Worm (Caenorhabditis elegans) whole organism, L4 larva: Measurements from ENCODE around the gene F41G3.19.
A peak's percentile ranks its signal among the peaks of the same experiment; 100 is the strongest.

Experiments
- F10B5.3 ChIP-seq: sonication (generic microtip); optimal IDR thresholded peaks from 2 replicates; lab custom pipeline; 2016; ENCODE audit warnings: mild to moderate bottlenecking, missing genetic modification characterization, missing compliant biosample characterization
- F44E2.7 ChIP-seq: fragments of 200-800 bp; sonication (Bioruptor generic); IDR thresholded peaks from 2 replicates; pipeline ENCODE4 v2.1.2; 2022; ENCODE audit warnings: missing genetic modification characterization, missing compliant biosample characterization
- T20F7.1 ChIP-seq: fragments of 200-800 bp; sonication (Bioruptor generic); optimal IDR thresholded peaks from 2 replicates; lab custom pipeline; 2018; ENCODE audit warnings: mild to moderate bottlenecking, missing genetic modification characterization, missing compliant biosample characterization
- Y5F2A.4 ChIP-seq: fragments of 200-800 bp; sonication (Bioruptor generic); optimal IDR thresholded peaks from 2 replicates; lab custom pipeline; 2018; ENCODE audit warnings: mild to moderate bottlenecking, missing genetic modification characterization, missing compliant biosample characterization
- ZK337.2 ChIP-seq: fragments of 200-800 bp; sonication (Bioruptor generic); IDR thresholded peaks from 2 replicates; pipeline ENCODE4 v1.3.6; 2022; ENCODE audit warnings: missing genetic modification reagents, missing genetic modification characterization, missing compliant biosample characterization
- ZK546.5 ChIP-seq, 2 experiments: sonication (generic microtip); optimal IDR thresholded peaks; 2 replicates each; lab custom pipeline; 2017; ENCODE audit warnings: missing biosample characterization in 2 of 2, missing genetic modification characterization in 2 of 2
- arid-1 ChIP-seq: fragments of 200-800 bp; sonication (Bioruptor generic); conservative IDR thresholded peaks from 2 replicates; pipeline ENCODE4 v1.3.6; 2022; ENCODE audit warnings: missing genetic modification reagents, missing genetic modification characterization, missing compliant biosample characterization
- ceh-20 ChIP-seq: fragments of 200-800 bp; sonication (Bioruptor generic); IDR thresholded peaks from 2 replicates; pipeline ENCODE4 v1.3.6; 2022; ENCODE audit warnings: missing genetic modification reagents, missing genetic modification characterization, missing compliant biosample characterization
- daf-19 ChIP-seq: fragments of 200-800 bp; sonication (Bioruptor generic); conservative IDR thresholded peaks from 2 replicates; pipeline ENCODE4 v1.3.6; 2022; ENCODE audit warnings: missing genetic modification characterization, missing compliant biosample characterization
- daf-8 ChIP-seq: fragments of 200-800 bp; sonication (Bioruptor generic); IDR thresholded peaks from 2 replicates; pipeline ENCODE4 v1.3.6; 2022; ENCODE audit warnings: missing genetic modification characterization, missing compliant biosample characterization
- dmd-9 ChIP-seq: fragments of 200-800 bp; sonication (Bioruptor generic); IDR thresholded peaks from 2 replicates; pipeline ENCODE4 v1.3.6; 2022; ENCODE audit warnings: missing genetic modification reagents, missing genetic modification characterization, missing compliant biosample characterization
- dpl-1 ChIP-seq: fragments of 150-350 bp; optimal IDR thresholded peaks from 2 replicates; lab custom pipeline; 2014; ENCODE audit warnings: missing biosample characterization, missing genetic modification reagents, missing genetic modification characterization
- dve-1 ChIP-seq: sonication (generic microtip); optimal IDR thresholded peaks from 2 replicates; lab custom pipeline; 2017; ENCODE audit warnings: antibody characterized with exemption, mild to moderate bottlenecking, missing genetic modification characterization, missing compliant biosample characterization; ENCODE audit not compliant: insufficient read depth
- fos-1 ChIP-seq: fragments of 150-350 bp; optimal IDR thresholded peaks from 2 replicates; lab custom pipeline; 2014; ENCODE audit warnings: missing biosample characterization, missing genetic modification characterization
- gei-8 ChIP-seq: fragments of 200-800 bp; sonication (Bioruptor generic); optimal IDR thresholded peaks from 2 replicates; lab custom pipeline; 2018; ENCODE audit warnings: mild to moderate bottlenecking, missing genetic modification characterization, missing compliant biosample characterization
- hif-1 ChIP-seq, 2 experiments: sonication (generic microtip); optimal IDR thresholded peaks; 2 replicates each; lab custom pipeline; 2016 to 2017; ENCODE audit warnings: missing compliant biosample characterization in 2 of 2, missing genetic modification characterization in 2 of 2, missing genetic modification reagents in 2 of 2, missing genotype in 2 of 2, mild to moderate bottlenecking in 1 of 2
- hlh-11 ChIP-seq: fragments of 200-800 bp; sonication (Bioruptor generic); optimal IDR thresholded peaks from 2 replicates; lab custom pipeline; 2018; ENCODE audit warnings: mild to moderate bottlenecking, missing genetic modification characterization, missing compliant biosample characterization
- hlh-30 ChIP-seq: sonication (generic microtip); optimal IDR thresholded peaks from 2 replicates; lab custom pipeline; 2017; ENCODE audit warnings: antibody characterized with exemption, mild to moderate bottlenecking, missing genetic modification characterization, missing compliant biosample characterization; ENCODE audit not compliant: insufficient read depth
- hmg-1.1 ChIP-seq: fragments of 200-800 bp; sonication (Bioruptor generic); IDR thresholded peaks from 2 replicates; pipeline ENCODE4 v1.3.6; 2022; ENCODE audit warnings: missing genetic modification reagents, missing genetic modification characterization, missing compliant biosample characterization
- jun-1 ChIP-seq: fragments of 150-350 bp; optimal IDR thresholded peaks from 2 replicates; lab custom pipeline; 2014; ENCODE audit warnings: missing biosample characterization, missing genetic modification reagents, missing genetic modification characterization
- lin-13 ChIP-seq: fragments of 150-350 bp; optimal IDR thresholded peaks from 2 replicates; lab custom pipeline; 2014; ENCODE audit warnings: missing biosample characterization, missing genetic modification reagents, missing genetic modification characterization
- lin-15B ChIP-seq: fragments of 150-350 bp; sonication (generic microtip); optimal IDR thresholded peaks from 3 replicates; lab custom pipeline; 2014; ENCODE audit warnings: missing biosample characterization, missing genetic modification characterization
- lin-29 ChIP-seq: fragments of 200-800 bp; sonication (Bioruptor generic); IDR thresholded peaks from 2 replicates; pipeline ENCODE4 v1.3.6; 2022; ENCODE audit warnings: missing genetic modification reagents, missing genetic modification characterization, missing compliant biosample characterization
- lin-38 ChIP-seq: fragments of 200-800 bp; sonication (Bioruptor generic); IDR thresholded peaks from 2 replicates; pipeline ENCODE4 v1.3.6; 2022; ENCODE audit warnings: missing genetic modification reagents, missing genetic modification characterization, missing compliant biosample characterization
- lsy-2 ChIP-seq, 2 experiments: fragments of 150-350 bp in 1 of 2; sonication (generic microtip) in 1 of 2; optimal IDR thresholded peaks; 2 replicates each; lab custom pipeline; 2014 to 2017; ENCODE audit warnings: missing biosample characterization in 2 of 2, missing genetic modification characterization in 2 of 2
- mdl-1 ChIP-seq, 2 experiments: fragments of 150-350 bp in 1 of 2; sonication (generic microtip) in 1 of 2; optimal IDR thresholded peaks; 2 replicates each; lab custom pipeline; 2014 to 2017; ENCODE audit warnings: missing biosample characterization in 2 of 2, missing genetic modification characterization in 2 of 2
- mes-2 ChIP-seq: sonication (generic microtip); optimal IDR thresholded peaks from 2 replicates; lab custom pipeline; 2016; ENCODE audit warnings: missing genotype, mild to moderate bottlenecking, missing genetic modification characterization, missing compliant biosample characterization; ENCODE audit not compliant: poor library complexity, severe bottlenecking
- mxl-3 ChIP-seq: fragments of 200-800 bp; sonication (Bioruptor generic); optimal IDR thresholded peaks from 2 replicates; lab custom pipeline; 2018; ENCODE audit warnings: mild to moderate bottlenecking, missing genetic modification characterization, missing compliant biosample characterization
- nhr-28 ChIP-seq: fragments of 150-350 bp; optimal IDR thresholded peaks from 2 replicates; lab custom pipeline; 2014; ENCODE audit warnings: missing biosample characterization, missing genetic modification characterization
- nhr-41 ChIP-seq: fragments of 200-800 bp; sonication (Bioruptor generic); IDR thresholded peaks from 2 replicates; pipeline ENCODE4 v1.3.6; 2022; ENCODE audit warnings: missing genetic modification reagents, missing genetic modification characterization, missing compliant biosample characterization
- nhr-77 ChIP-seq: fragments of 150-350 bp; optimal IDR thresholded peaks from 2 replicates; lab custom pipeline; 2014; ENCODE audit warnings: missing biosample characterization, missing genetic modification characterization
- rbr-2 ChIP-seq: sonication (generic microtip); optimal IDR thresholded peaks from 2 replicates; lab custom pipeline; 2016; ENCODE audit warnings: missing genotype, missing genetic modification characterization, missing compliant biosample characterization
- sdz-12 ChIP-seq: fragments of 200-800 bp; sonication (Bioruptor generic); optimal IDR thresholded peaks from 2 replicates; lab custom pipeline; 2018; ENCODE audit warnings: mild to moderate bottlenecking, missing genetic modification characterization, missing compliant biosample characterization
- skn-1 ChIP-seq: fragments of 150-350 bp; optimal IDR thresholded peaks from 2 replicates; lab custom pipeline; 2014; ENCODE audit warnings: missing biosample characterization, missing genetic modification characterization
- unc-130 ChIP-seq: sonication (generic microtip); optimal IDR thresholded peaks from 2 replicates; lab custom pipeline; 2016; ENCODE audit warnings: missing genetic modification reagents, missing genetic modification characterization, missing compliant biosample characterization
- unc-62 ChIP-seq, 3 experiments: fragments of 150-350 bp in 1 of 3; sonication (generic microtip); optimal IDR thresholded peaks in 2 of 3; peaks in 1 of 3; 1 replicate in 1 of 3; 2 replicates in 2 of 3; lab custom pipeline; 2014 to 2017; ENCODE audit warnings: missing biosample characterization in 3 of 3, missing genetic modification characterization in 3 of 3, missing genetic modification reagents in 3 of 3, missing genotype in 1 of 3
- vab-7 ChIP-seq: fragments of 200-800 bp; sonication (Bioruptor generic); IDR thresholded peaks from 2 replicates; pipeline ENCODE4 v1.3.6; 2022; ENCODE audit warnings: missing genetic modification reagents, missing genetic modification characterization, missing compliant biosample characterization
- zfp-3 ChIP-seq: fragments of 200-800 bp; sonication (Bioruptor generic); conservative IDR thresholded peaks from 2 replicates; pipeline ENCODE4 v1.3.6; 2022; ENCODE audit warnings: missing genetic modification reagents, missing genetic modification characterization, missing compliant biosample characterization

F41G3.19 gene

DNA sequence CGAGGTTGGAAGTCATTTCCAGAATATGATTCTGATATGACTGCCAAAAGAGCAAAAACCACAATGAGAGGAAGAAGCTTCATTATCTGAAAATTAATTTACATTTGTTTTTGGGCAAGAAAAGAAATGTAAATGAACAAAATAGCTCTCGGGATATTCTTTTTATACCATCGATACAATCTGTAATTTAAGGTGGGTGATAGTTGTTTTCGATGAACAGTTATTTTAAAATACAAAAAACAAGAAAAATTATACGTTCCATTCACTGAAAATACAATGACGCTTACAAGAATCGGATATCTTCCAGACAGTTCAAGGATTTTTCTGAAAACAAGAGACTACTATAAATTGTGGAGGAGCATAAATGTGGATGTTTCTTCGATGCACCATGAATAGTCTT is 7.3 kb downstream of the F41G3.19 start, which contains the start of gene ins-15:
Gene ins-15, minus strand, starts transcription at position 101 of the 400 bp plus-strand sequence.
- no peak for TF ChIP-seq hif-1 (tag; optimal IDR thresholded peaks at IDR 0.05; lab: Kevin White, UChicago)

- TF ChIP-seq lin-29 (GFP tag; lab: Robert Waterston, UW) = no peak
- no peak for TF ChIP-seq lin-15B (tag; lab: Kevin White, UChicago)
- TF ChIP-seq gei-8 (GFP tag; lab: Kevin White, UChicago) = no peak
- TF ChIP-seq ZK546.5 (tag; optimal IDR thresholded peaks at IDR 0.05; lab: Kevin White, UChicago) = no peak
- no peak for TF ChIP-seq daf-8 (GFP tag; lab: Robert Waterston, UW)
- TF ChIP-seq Y5F2A.4 = no peak
- TF ChIP-seq hlh-30 (tag; lab: Kevin White, UChicago) = no peak
- TF ChIP-seq mdl-1 (tag; optimal IDR thresholded peaks at IDR 0.05; lab: Kevin White, UChicago) = no peak
- TF ChIP-seq ceh-20 (GFP tag; lab: Robert Waterston, UW) = no peak
- no peak for TF ChIP-seq T20F7.1 (GFP tag; lab: Kevin White, UChicago)
- no peak for TF ChIP-seq fos-1 (tag; lab: Kevin White, UChicago)
- TF ChIP-seq F10B5.3 = no peak
Measured at ce11 chrII:6742614-6743013, 9.3 kb downstream of the F41G3.19 start, which contains the start of gene F41G3.6. Gene F41G3.6, plus strand, starts transcription at chrII:6742914.

- peak; percentile 96 for TF ChIP-seq mes-2 (tag; lab: Kevin White, UChicago)
- no peak for TF ChIP-seq skn-1
- TF ChIP-seq rbr-2 (tag; lab: Kevin White, UChicago) = peak; percentile 65
- no peak for TF ChIP-seq jun-1
- no peak for TF ChIP-seq daf-19
- TF ChIP-seq sdz-12 (GFP tag; lab: Kevin White, UChicago) = no peak
- peak; percentile 77 for TF ChIP-seq T20F7.1 (GFP tag; lab: Kevin White, UChicago)
- TF ChIP-seq dve-1 = no peak
- no peak for TF ChIP-seq arid-1 (GFP tag; lab: Robert Waterston, UW)
- TF ChIP-seq lin-38 (GFP tag; lab: Robert Waterston, UW) = peak; percentile 96
- TF ChIP-seq hlh-11 (tag; lab: Kevin White, UChicago) = peak; percentile 21
- TF ChIP-seq F44E2.7 (GFP tag; lab: Robert Waterston, UW) = no peak
- TF ChIP-seq nhr-77 (tag; lab: Kevin White, UChicago) = peak; percentile 80
- TF ChIP-seq dpl-1 (GFP tag; lab: Kevin White, UChicago) = peak; percentile 55
- TF ChIP-seq hmg-1.1 (GFP tag; lab: Robert Waterston, UW) = peak; percentile 58; the same call in 1 of the 2 replicates
- TF ChIP-seq mxl-3 = peak; percentile 59
- TF ChIP-seq unc-62 (GFP tag; optimal IDR thresholded peaks at IDR 0.05 in 1 of 2; lab: Kevin White, UChicago) = peak in 1 of 2 experiments; percentile 32
- TF ChIP-seq unc-62 (tag; optimal IDR thresholded peaks at IDR 0.05; lab: Kevin White, UChicago) = no peak
- TF ChIP-seq zfp-3 (GFP tag; lab: Robert Waterston, UW) = no peak
- TF ChIP-seq lsy-2 (tag; optimal IDR thresholded peaks at IDR 0.05; lab: Kevin White, UChicago) = peak in 1 of 2 experiments; percentile 85
- peak; percentile 33 for TF ChIP-seq lin-13 (GFP tag; lab: Kevin White, UChicago)
- TF ChIP-seq daf-8 (GFP tag; lab: Robert Waterston, UW) = no peak
- peak; percentile 95 for TF ChIP-seq unc-130 (GFP tag; lab: Kevin White, UChicago)
- TF ChIP-seq dmd-9 (GFP tag; lab: Robert Waterston, UW) = peak; percentile 51; the same call in 1 of the 2 replicates
- peak; percentile 66 for TF ChIP-seq nhr-28
- peak; percentile 65; the same call in 1 of the 2 replicates for TF ChIP-seq ZK337.2
- 0 out of 2 replicates have a peak, but pooled peaks have one; percentile 28 for TF ChIP-seq vab-7 (GFP tag; lab: Robert Waterston, UW)
- no peak for TF ChIP-seq nhr-41 (GFP tag; lab: Robert Waterston, UW)
- TF ChIP-seq hif-1 (tag; optimal IDR thresholded peaks at IDR 0.05; lab: Kevin White, UChicago) = peak in 1 of 2 experiments; percentile 78
Measured at ce11 chrII:6741428-6741827, 10.5 kb downstream of the F41G3.19 start, which contains the start of gene exos-8. Gene exos-8, plus strand, starts transcription at chrII:6741691.
